Fruit fly (Drosophila melanogaster) whole organism, prepupa: ENCODE data around the gene Sar1.
A peak's percentile ranks its signal among the peaks of the same experiment; 100 is the strongest.

Source experiments
- Blimp-1 ChIP-seq: fragments of 200-800 bp; sonication (Bioruptor generic); optimal IDR thresholded peaks from 3 replicates; lab custom pipeline; 2017; ENCODE audit warnings: missing biosample characterization, missing genetic modification characterization, mild to moderate bottlenecking, moderate library complexity, missing genetic modification reagents
- CG10631 ChIP-seq: fragments of 200-800 bp; sonication (Bioruptor generic); optimal IDR thresholded peaks from 2 replicates; lab custom pipeline; 2016; ENCODE audit warnings: missing biosample characterization, missing genetic modification characterization
- CG10669 ChIP-seq: fragments of 200-800 bp; sonication (Bioruptor generic); optimal IDR thresholded peaks from 3 replicates; lab custom pipeline; 2018; ENCODE audit warnings: missing biosample characterization, mild to moderate bottlenecking, missing genetic modification characterization, moderate library complexity
- CG11294 ChIP-seq: fragments of 200-800 bp; sonication (Bioruptor generic); IDR thresholded peaks from 2 replicates; pipeline ENCODE4 v1.3.6; 2022; ENCODE audit warnings: missing biosample characterization, missing genetic modification characterization
- CG11762 ChIP-seq: fragments of 200-800 bp; sonication (Bioruptor generic); optimal IDR thresholded peaks from 3 replicates; lab custom pipeline; 2016; ENCODE audit warnings: missing biosample characterization, missing genetic modification characterization; ENCODE audit not compliant: insufficient read depth
- CG11902 ChIP-seq: fragments of 200-800 bp; sonication (Bioruptor generic); optimal IDR thresholded peaks from 3 replicates; lab custom pipeline; 2016; ENCODE audit warnings: missing biosample characterization, missing genetic modification characterization
- CG3032 ChIP-seq: fragments of 200-800 bp; optimal IDR thresholded peaks from 2 replicates; lab custom pipeline; 2019; ENCODE audit warnings: missing biosample characterization, mild to moderate bottlenecking, missing genetic modification characterization, moderate library complexity
- CG31627 ChIP-seq: fragments of 200-800 bp; sonication (Bioruptor generic); optimal IDR thresholded peaks from 3 replicates; lab custom pipeline; 2016; ENCODE audit warnings: missing biosample characterization, missing genetic modification characterization
- CG34406 ChIP-seq: fragments of 200-800 bp; sonication (Bioruptor generic); optimal IDR thresholded peaks from 3 replicates; lab custom pipeline; 2016; ENCODE audit warnings: missing biosample characterization, missing genetic modification characterization
- CG3919 ChIP-seq: fragments of 200-800 bp; sonication (Bioruptor generic); optimal IDR thresholded peaks from 3 replicates; lab custom pipeline; 2016; ENCODE audit warnings: missing biosample characterization, missing genetic modification characterization
- CG4318 ChIP-seq: fragments of 200-800 bp; sonication (Bioruptor generic); optimal IDR thresholded peaks from 3 replicates; lab custom pipeline; 2017; ENCODE audit warnings: missing biosample characterization, mild to moderate bottlenecking, missing genetic modification characterization
- CG6276 ChIP-seq: fragments of 200-800 bp; sonication (Bioruptor generic); optimal IDR thresholded peaks from 2 replicates; lab custom pipeline; 2017; ENCODE audit warnings: missing biosample characterization, mild to moderate bottlenecking, missing genetic modification characterization
- CG6792 ChIP-seq: fragments of 200-800 bp; sonication (Bioruptor generic); optimal IDR thresholded peaks from 3 replicates; lab custom pipeline; 2016; ENCODE audit warnings: missing biosample characterization, missing genetic modification characterization
- CG6808 ChIP-seq: fragments of 200-800 bp; sonication (Bioruptor generic); optimal IDR thresholded peaks from 3 replicates; lab custom pipeline; 2017; ENCODE audit warnings: missing biosample characterization, missing genetic modification characterization, mild to moderate bottlenecking, moderate library complexity, missing genetic modification reagents
- CG6854 ChIP-seq: fragments of 200-800 bp; sonication (Bioruptor generic); optimal IDR thresholded peaks from 2 replicates; lab custom pipeline; 2017; ENCODE audit warnings: missing biosample characterization, mild to moderate bottlenecking, missing genetic modification characterization
- CG8319 ChIP-seq: fragments of 200-800 bp; sonication (Bioruptor generic); optimal IDR thresholded peaks from 3 replicates; lab custom pipeline; 2016; ENCODE audit warnings: missing biosample characterization, missing genetic modification characterization
- CG8632 ChIP-seq: fragments of 200-800 bp; sonication (Bioruptor generic); optimal IDR thresholded peaks from 3 replicates; lab custom pipeline; 2016; ENCODE audit warnings: missing biosample characterization, missing genetic modification characterization
- CG9139 ChIP-seq: fragments of 200-800 bp; sonication (Bioruptor generic); optimal IDR thresholded peaks from 3 replicates; lab custom pipeline; 2017; ENCODE audit warnings: missing biosample characterization, mild to moderate bottlenecking, missing genetic modification characterization
- Eip93F ChIP-seq: fragments of 200-800 bp; sonication (Bioruptor generic); optimal IDR thresholded peaks from 2 replicates; lab custom pipeline; 2016; ENCODE audit warnings: missing biosample characterization, mild to moderate bottlenecking, missing genetic modification characterization
- Ets96B ChIP-seq: fragments of 200-800 bp; optimal IDR thresholded peaks from 2 replicates; lab custom pipeline; 2019; ENCODE audit warnings: missing biosample characterization, mild to moderate bottlenecking, missing genetic modification characterization, moderate library complexity
- Gug ChIP-seq: fragments of 200-800 bp; sonication (Bioruptor generic); IDR thresholded peaks from 2 replicates; pipeline ENCODE4 v1.3.6; 2022; ENCODE audit warnings: missing biosample characterization, missing genetic modification characterization
- Hr39 ChIP-seq: fragments of 200-800 bp; sonication (Bioruptor generic); optimal IDR thresholded peaks from 2 replicates; lab custom pipeline; 2016; ENCODE audit warnings: missing biosample characterization, missing genetic modification characterization
- Hr4 ChIP-seq: fragments of 200-800 bp; sonication (Bioruptor generic); optimal IDR thresholded peaks from 3 replicates; lab custom pipeline; 2016; ENCODE audit warnings: missing biosample characterization, missing genetic modification characterization
- Lpt ChIP-seq: fragments of 200-800 bp; sonication (Bioruptor generic); optimal IDR thresholded peaks from 3 replicates; lab custom pipeline; 2016; ENCODE audit warnings: missing biosample characterization, missing genetic modification characterization
- Smox ChIP-seq: fragments of 200-800 bp; sonication (Bioruptor generic); optimal IDR thresholded peaks from 3 replicates; lab custom pipeline; 2016; ENCODE audit warnings: missing biosample characterization, missing genetic modification characterization
- Sox15 ChIP-seq: fragments of 200-800 bp; sonication (Bioruptor generic); optimal IDR thresholded peaks from 3 replicates; lab custom pipeline; 2016; ENCODE audit warnings: missing biosample characterization, missing genetic modification characterization
- achi ChIP-seq: fragments of 200-800 bp; sonication (Bioruptor generic); optimal IDR thresholded peaks from 3 replicates; lab custom pipeline; 2016; ENCODE audit warnings: missing biosample characterization, missing genetic modification characterization
- acj6 ChIP-seq: fragments of 200-800 bp; sonication (Bioruptor generic); optimal IDR thresholded peaks from 3 replicates; lab custom pipeline; 2016; ENCODE audit warnings: missing biosample characterization, missing genetic modification characterization
- cyc ChIP-seq: fragments of 200-800 bp; sonication (Bioruptor generic); optimal IDR thresholded peaks from 3 replicates; lab custom pipeline; 2016; ENCODE audit warnings: missing biosample characterization, missing genetic modification characterization
- dac ChIP-seq: fragments of 200-800 bp; sonication (Bioruptor generic); optimal IDR thresholded peaks from 2 replicates; lab custom pipeline; 2017; ENCODE audit warnings: missing biosample characterization, mild to moderate bottlenecking, missing genetic modification characterization
- dsx ChIP-seq: fragments of 200-800 bp; optimal IDR thresholded peaks from 3 replicates; lab custom pipeline; 2019; ENCODE audit warnings: missing biosample characterization, mild to moderate bottlenecking, missing genetic modification characterization, moderate library complexity; ENCODE audit not compliant: poor library complexity, severe bottlenecking
- esn ChIP-seq: fragments of 200-800 bp; sonication (Bioruptor generic); optimal IDR thresholded peaks from 2 replicates; lab custom pipeline; 2016; ENCODE audit warnings: missing biosample characterization, mild to moderate bottlenecking, missing genetic modification characterization, moderate library complexity
- fd59A ChIP-seq: fragments of 200-800 bp; sonication (Bioruptor generic); optimal IDR thresholded peaks from 2 replicates; lab custom pipeline; 2017; ENCODE audit warnings: missing biosample characterization, mild to moderate bottlenecking, missing genetic modification characterization, missing genetic modification reagents
- fkh ChIP-seq: fragments of 200-800 bp; sonication (Bioruptor generic); optimal IDR thresholded peaks from 3 replicates; lab custom pipeline; 2017; ENCODE audit warnings: missing biosample characterization, mild to moderate bottlenecking, missing genetic modification characterization, moderate library complexity
- lz ChIP-seq: fragments of 200-800 bp; sonication (Bioruptor generic); optimal IDR thresholded peaks from 3 replicates; lab custom pipeline; 2016; ENCODE audit warnings: missing biosample characterization, missing genetic modification characterization
- net ChIP-seq: fragments of 200-800 bp; sonication (Bioruptor generic); optimal IDR thresholded peaks from 3 replicates; lab custom pipeline; 2016; ENCODE audit warnings: missing biosample characterization, missing genetic modification characterization
- spab ChIP-seq: fragments of 200-800 bp; sonication (Bioruptor generic); optimal IDR thresholded peaks from 2 replicates; lab custom pipeline; 2017; ENCODE audit warnings: missing biosample characterization, mild to moderate bottlenecking, missing genetic modification characterization, missing genetic modification reagents
- ss ChIP-seq, 2 experiments: fragments of 200-800 bp; sonication (Bioruptor generic); optimal IDR thresholded peaks; 2 replicates in 1 of 2; 3 replicates in 1 of 2; lab custom pipeline; 2017 to 2018; ENCODE audit warnings: mild to moderate bottlenecking in 2 of 2, missing biosample characterization in 2 of 2, missing genetic modification characterization in 2 of 2, moderate library complexity in 1 of 2
- svp ChIP-seq: fragments of 200-800 bp; sonication (Bioruptor generic); peaks from one replicate; lab custom pipeline; 2016; ENCODE audit warnings: missing biosample characterization, missing genetic modification characterization
- vri ChIP-seq: fragments of 200-800 bp; sonication (Bioruptor generic); optimal IDR thresholded peaks from 3 replicates; lab custom pipeline; 2016; ENCODE audit warnings: missing biosample characterization, mild to moderate bottlenecking, missing genetic modification characterization

Sar1 gene

dm6 chr3R:22342151-22342550 lies 14.3 kb upstream of the Sar1 start, which contains the start of gene CG5386:
TSS of gene CG5386 (minus strand) at chr3R:22342251.
- TF ChIP-seq CG11294 = no peak
- TF ChIP-seq Hr39 (GFP tag; lab: Kevin White, UChicago) = no peak
- TF ChIP-seq fd59A (GFP tag; lab: Kevin White, UChicago) = no peak
- TF ChIP-seq spab (GFP tag; lab: Kevin White, UChicago) = no peak
- no peak for TF ChIP-seq Ets96B (tag; lab: Kevin White, UChicago)
- TF ChIP-seq fkh (GFP tag; lab: Kevin White, UChicago) = no peak
- TF ChIP-seq Smox (GFP tag; lab: Kevin White, UChicago) = no peak
- TF ChIP-seq Blimp-1 (GFP tag; lab: Kevin White, UChicago) = no peak
- no peak for TF ChIP-seq CG9139 (GFP tag; lab: Kevin White, UChicago)
- no peak for TF ChIP-seq Gug (GFP tag; lab: Robert Waterston, UW)

DNA sequence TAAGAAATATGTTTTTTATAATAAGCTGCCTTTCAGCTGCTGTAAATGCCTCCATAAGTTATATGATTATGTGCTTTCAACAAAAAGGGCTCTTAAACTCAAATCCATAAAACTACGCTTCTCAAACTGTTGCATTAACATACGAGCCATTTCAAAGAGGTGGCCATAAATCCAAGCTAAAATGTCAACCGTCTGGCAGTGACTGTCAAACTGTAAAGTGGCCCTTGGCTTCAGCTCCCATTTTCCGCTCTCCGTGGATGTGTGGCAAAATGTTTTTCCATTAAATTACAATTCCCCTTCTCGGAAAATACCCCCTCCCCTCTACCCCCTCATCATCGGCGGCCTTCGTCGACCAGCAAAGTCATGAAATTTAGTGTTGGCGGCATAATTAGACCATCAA lies 13.8 kb upstream of the Sar1 start:
- TF ChIP-seq cyc (GFP tag; lab: Kevin White, UChicago) (no peak), esn (no peak), ss (GFP tag; optimal IDR thresholded peaks at IDR 0.05; lab: Kevin White, UChicago) (no peak), svp (GFP tag; lab: Kevin White, UChicago) (no peak), CG8319 (GFP tag; lab: Kevin White, UChicago) (no peak), CG6792 (GFP tag; lab: Kevin White, UChicago) (no peak), Gug (GFP tag; lab: Robert Waterston, UW) (no peak), lz (no peak), CG11294 (no peak), CG3919 (GFP tag; lab: Kevin White, UChicago) (no peak), CG11762 (GFP tag; lab: Kevin White, UChicago) (no peak), CG4318 (no peak), fd59A (GFP tag; lab: Kevin White, UChicago) (no peak), Smox (GFP tag; lab: Kevin White, UChicago) (no peak), vri (GFP tag; lab: Kevin White, UChicago) (no peak), CG6276 (GFP tag; lab: Kevin White, UChicago) (no peak), Hr4 (GFP tag; lab: Kevin White, UChicago) (no peak), dac (no peak)

- TF ChIP-seq CG11902 (no peak), CG6854 (GFP tag; lab: Kevin White, UChicago) (no peak), Hr39 (GFP tag; lab: Kevin White, UChicago) (no peak), ss (GFP tag; optimal IDR thresholded peaks at IDR 0.05; lab: Kevin White, UChicago) (no peak), CG4318 (no peak), cyc (GFP tag; lab: Kevin White, UChicago) (no peak), Eip93F (GFP tag; lab: Kevin White, UChicago) (no peak), CG6792 (GFP tag; lab: Kevin White, UChicago) (no peak), CG6276 (GFP tag; lab: Kevin White, UChicago) (no peak), CG10669 (GFP tag; lab: Kevin White, UChicago) (no peak), dac (no peak), CG10631 (GFP tag; lab: Kevin White, UChicago) (no peak), CG3032 (no peak), net (no peak), vri (GFP tag; lab: Kevin White, UChicago) (no peak)
- TF ChIP-seq, all 60 proteins: peak for 0
Measured at dm6 chr3R:22351396-22351795, 5.1 kb upstream of the Sar1 start, which contains the start of gene rdhB. TSS of gene rdhB (plus strand) at chr3R:22351696.

DNA sequence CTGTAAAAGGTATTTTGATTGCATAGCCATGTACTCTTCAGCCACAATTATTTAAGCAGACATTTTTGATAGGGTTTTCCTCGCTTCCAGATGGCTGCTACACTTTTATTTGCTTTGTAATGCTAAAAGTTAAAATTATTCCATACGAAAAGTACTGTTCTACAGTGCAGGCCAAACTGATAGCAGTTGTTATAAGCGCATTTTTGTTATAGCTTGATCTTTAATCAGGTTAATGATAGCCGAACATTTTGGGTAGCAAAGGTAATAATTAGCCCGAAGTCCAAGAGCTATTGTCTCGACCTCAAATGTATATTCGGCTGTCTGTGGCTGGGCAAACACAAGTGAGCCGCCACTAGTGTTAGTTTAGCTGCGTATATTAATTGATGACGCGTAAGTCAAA lies 1.5 kb downstream of the Sar1 start:
- TF ChIP-seq Ets96B (tag; lab: Kevin White, UChicago) (no peak), net (no peak), fkh (GFP tag; lab: Kevin White, UChicago) (peak; percentile 43)
- TF ChIP-seq, all 60 proteins: peak for 1

DNA sequence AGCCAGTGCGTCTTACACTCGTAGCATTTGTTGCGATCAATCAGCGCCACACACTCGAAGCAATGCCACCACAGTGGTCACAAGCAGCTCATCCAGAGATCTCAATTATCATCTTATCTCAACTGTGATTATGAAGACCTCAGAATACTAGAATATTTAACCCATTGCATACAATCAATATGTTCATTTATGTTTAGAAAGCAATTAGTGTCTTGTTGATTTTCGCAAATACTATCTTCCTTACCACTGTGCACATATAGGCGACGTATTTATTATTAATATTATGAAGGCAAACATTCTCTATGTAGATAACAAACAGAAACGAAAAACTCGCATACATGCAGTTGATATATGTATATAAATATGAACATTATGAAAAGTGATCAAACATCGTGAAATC lies 2.3 kb downstream of the Sar1 start:
- TF ChIP-seq Smox (GFP tag; lab: Kevin White, UChicago) (peak; percentile 81), acj6 (peak; percentile 86), CG10631 (GFP tag; lab: Kevin White, UChicago) (peak; percentile 57), CG31627 (peak; percentile 68), dsx (peak; percentile 76), CG8319 (GFP tag; lab: Kevin White, UChicago) (peak; percentile 61), achi (peak; percentile 79), CG34406 (GFP tag; lab: Kevin White, UChicago) (peak; percentile 76), fkh (GFP tag; lab: Kevin White, UChicago) (peak; percentile 72), CG11762 (GFP tag; lab: Kevin White, UChicago) (peak; percentile 78), spab (GFP tag; lab: Kevin White, UChicago) (peak; percentile 78), Lpt (GFP tag; lab: Kevin White, UChicago) (peak; percentile 70), CG8632 (GFP tag; lab: Kevin White, UChicago) (peak; percentile 79), cyc (GFP tag; lab: Kevin White, UChicago) (peak; percentile 64), Hr39 (GFP tag; lab: Kevin White, UChicago) (peak; percentile 80), CG9139 (GFP tag; lab: Kevin White, UChicago) (no peak), Sox15 (GFP tag; lab: Kevin White, UChicago) (peak; percentile 71), CG11294 (peak; percentile 84), CG4318 (peak; percentile 63), CG6808 (peak; percentile 72), CG10669 (GFP tag; lab: Kevin White, UChicago) (peak; percentile 83)
